Worm (Caenorhabditis elegans): ENCODE results near the gene nspb-10.

nspb-10 gene

ce11 chrII:14635179-14635578 is 47.1 kb upstream of the nspb-10 start:
- no peak for TF ChIP-seq nhr-12 (tag; optimal IDR thresholded peaks at IDR 0.05)
- TF ChIP-seq rnt-1 (tag; optimal IDR thresholded peaks at IDR 0.05) = peak; percentile 74
- no peak for TF ChIP-seq egl-13 (tag; optimal IDR thresholded peaks at IDR 0.05)
- no peak for TF ChIP-seq vab-15 (tag; optimal IDR thresholded peaks at IDR 0.05)
- no peak for TF ChIP-seq hlh-17 (GFP tag; optimal IDR thresholded peaks at IDR 0.05; ENCODE audit: borderline replicate concordance)
- TF ChIP-seq aly-2 (tag; optimal IDR thresholded peaks at IDR 0.05) = no peak
- TF ChIP-seq nhr-77 (tag; optimal IDR thresholded peaks at IDR 0.05) = peak; percentile 87
- peak; percentile 22 for TF ChIP-seq pax-3 (tag; optimal IDR thresholded peaks at IDR 0.05)
- peak; percentile 31 for TF ChIP-seq skn-1 (tag; optimal IDR thresholded peaks at IDR 0.05)
- TF ChIP-seq ztf-4 (tag; optimal IDR thresholded peaks at IDR 0.05) = no peak
- TF ChIP-seq xbp-1 (tag; optimal IDR thresholded peaks at IDR 0.05) = peak; percentile 24
- TF ChIP-seq snu-23 (GFP tag; optimal IDR thresholded peaks at IDR 0.05) = peak; percentile 71
- no peak for TF ChIP-seq ceh-88 (GFP tag; IDR thresholded peaks at IDR 0.05)
- peak; percentile 29 for TF ChIP-seq ceh-8 (GFP tag; optimal IDR thresholded peaks at IDR 0.05)
- peak; percentile 41 for TF ChIP-seq mep-1 (tag; optimal IDR thresholded peaks at IDR 0.05)
- no peak for TF ChIP-seq lin-39 (tag; optimal IDR thresholded peaks at IDR 0.05)
- no peak for TF ChIP-seq nhr-76 (tag; optimal IDR thresholded peaks at IDR 0.05)
- TF ChIP-seq efl-1 (optimal IDR thresholded peaks at IDR 0.05) = peak; percentile 49 to 50
- peak; percentile 34 to 94 for TF ChIP-seq efl-1 (GFP tag; optimal IDR thresholded peaks at IDR 0.05 in 1 of 2)
- TF ChIP-seq pqm-1 (tag; optimal IDR thresholded peaks at IDR 0.05) = no peak
- TF ChIP-seq fkh-4 (tag; optimal IDR thresholded peaks at IDR 0.05; ENCODE audit: borderline replicate concordance) = no peak
- no peak for TF ChIP-seq C04F5.9 (tag; optimal IDR thresholded peaks at IDR 0.05)
- TF ChIP-seq grh-1 (GFP tag; IDR thresholded peaks at IDR 0.05) = no peak
- no peak for TF ChIP-seq fos-1 (tag; optimal IDR thresholded peaks at IDR 0.05)
- TF ChIP-seq lin-14 (GFP tag; optimal IDR thresholded peaks at IDR 0.05) = no peak
- no peak for TF ChIP-seq elt-2 (tag; optimal IDR thresholded peaks at IDR 0.05)
- TF ChIP-seq ztf-11 (tag; optimal IDR thresholded peaks at IDR 0.05) = peak in 1 of 2 experiments; percentile 37
- TF ChIP-seq lin-35 (GFP tag; optimal IDR thresholded peaks at IDR 0.05) = peak; percentile 52 to 69
- peak; percentile 45 for TF ChIP-seq dsc-1 (tag; optimal IDR thresholded peaks at IDR 0.05)
- no peak for TF ChIP-seq unc-98 (GFP tag; IDR thresholded peaks at IDR 0.05)
- no peak for TF ChIP-seq ceh-90 (tag; optimal IDR thresholded peaks at IDR 0.05)
- TF ChIP-seq blmp-1 (tag; optimal IDR thresholded peaks at IDR 0.05) = no peak
- TF ChIP-seq irx-1 (tag; optimal IDR thresholded peaks at IDR 0.05) = peak; percentile 32
- peak; percentile 21 for TF ChIP-seq lir-3 (tag; optimal IDR thresholded peaks at IDR 0.05; ENCODE audit: poor library complexity)
- TF ChIP-seq snpc-4 (tag; optimal IDR thresholded peaks at IDR 0.05) = peak; percentile 90
- TF ChIP-seq sptf-1 (tag; optimal IDR thresholded peaks at IDR 0.05) = no peak
- peak; percentile 47 for TF ChIP-seq nhr-20 (tag; optimal IDR thresholded peaks at IDR 0.05)
- TF ChIP-seq hpl-2 (GFP tag; optimal IDR thresholded peaks at IDR 0.05) = no peak
- 0 out of 2 replicates have a peak, but pooled peaks have one; percentile 47 for TF ChIP-seq ets-5 (GFP tag; IDR thresholded peaks at IDR 0.05)
- peak; percentile 12 to 41 (median 28) for TF ChIP-seq dpl-1 (GFP tag; optimal IDR thresholded peaks at IDR 0.05)
- peak; percentile 39 for TF ChIP-seq fkh-8 (tag; optimal IDR thresholded peaks at IDR 0.05)
- peak; percentile 11 for TF ChIP-seq F16B12.6 (tag; optimal IDR thresholded peaks at IDR 0.05)
- TF ChIP-seq C16A3.4 (tag; optimal IDR thresholded peaks at IDR 0.05) = peak; percentile 38
- no peak for TF ChIP-seq tbx-2 (tag; optimal IDR thresholded peaks at IDR 0.05)
- TF ChIP-seq nhr-71 (tag; optimal IDR thresholded peaks at IDR 0.05) = no peak
- TF ChIP-seq unc-130 (tag; optimal IDR thresholded peaks at IDR 0.05) = peak; percentile 71
- TF ChIP-seq mef-2 (tag; optimal IDR thresholded peaks at IDR 0.05) = no peak
- no peak for TF ChIP-seq nhr-11 (tag; optimal IDR thresholded peaks at IDR 0.05)
- TF ChIP-seq ceh-82 (tag; optimal IDR thresholded peaks at IDR 0.05) = peak; percentile 12 to 60 (median 52)
- TF ChIP-seq pag-3 (tag; optimal IDR thresholded peaks at IDR 0.05; ENCODE audit: borderline replicate concordance, insufficient read depth) = no peak
- TF ChIP-seq alr-1 (tag; optimal IDR thresholded peaks at IDR 0.05; ENCODE audit: borderline replicate concordance) = no peak
- TF ChIP-seq nhr-85 (tag) = no peak
- TF ChIP-seq tlp-1 (tag; optimal IDR thresholded peaks at IDR 0.05) = no peak
- TF ChIP-seq ama-1 (optimal IDR thresholded peaks at IDR 0.05) = no peak

Data from whole organism, L1 larva.